Fruit fly (Drosophila melanogaster) whole organism, embryonic: ENCODE data around the gene CG31121.

Experiments
- ATbp ChIP-seq: fragments of 200-800 bp; sonication (Bioruptor generic); optimal IDR thresholded peaks from 2 replicates; lab custom pipeline; 2017; ENCODE audit warnings: missing biosample characterization, mild to moderate bottlenecking, missing genetic modification characterization, missing genetic modification reagents
- Atf-2 ChIP-seq: fragments of 200-800 bp; sonication (Bioruptor generic); optimal IDR thresholded peaks from 2 replicates; lab custom pipeline; 2016; ENCODE audit warnings: missing biosample characterization, missing genetic modification characterization
- B-H1 ChIP-seq: fragments of 200-800 bp; sonication (Bioruptor generic); IDR thresholded peaks from 3 replicates; pipeline ENCODE4 v1.3.6; 2022; ENCODE audit warnings: missing biosample characterization, missing genetic modification characterization
- Blimp-1 ChIP-seq: fragments of 200-800 bp; sonication (Bioruptor generic); optimal IDR thresholded peaks from 3 replicates; lab custom pipeline; 2018; ENCODE audit warnings: missing biosample characterization, missing genetic modification characterization, mild to moderate bottlenecking, moderate library complexity, missing genetic modification reagents
- CG10959 ChIP-seq: fragments of 200-800 bp; sonication (Bioruptor generic); IDR thresholded peaks from 2 replicates; pipeline ENCODE4 v1.3.6; 2022; ENCODE audit warnings: missing biosample characterization, missing genetic modification characterization
- CG10979 ChIP-seq: fragments of 200-800 bp; sonication (Bioruptor generic); optimal IDR thresholded peaks from 2 replicates; lab custom pipeline; 2018; ENCODE audit warnings: missing biosample characterization, mild to moderate bottlenecking, missing genetic modification characterization, moderate library complexity
- CG11456 ChIP-seq: fragments of 200-800 bp; sonication (Bioruptor generic); IDR thresholded peaks from 3 replicates; pipeline ENCODE4 v1.3.6; 2022; ENCODE audit warnings: missing biosample characterization, missing genetic modification characterization
- CG12104 ChIP-seq: fragments of 200-800 bp; sonication (Bioruptor generic); optimal IDR thresholded peaks from 3 replicates; lab custom pipeline; 2016; ENCODE audit warnings: missing biosample characterization, missing genetic modification characterization
- CG12155 ChIP-seq: fragments of 200-800 bp; sonication (Bioruptor generic); optimal IDR thresholded peaks from 3 replicates; lab custom pipeline; 2016; ENCODE audit warnings: missing biosample characterization, missing genetic modification characterization
- CG13424 ChIP-seq: fragments of 200-800 bp; sonication (Bioruptor generic); optimal IDR thresholded peaks from 2 replicates; lab custom pipeline; 2019; ENCODE audit warnings: missing biosample characterization, mild to moderate bottlenecking, missing genetic modification characterization, moderate library complexity
- CG13775 ChIP-seq: fragments of 200-800 bp; sonication (Bioruptor generic); optimal IDR thresholded peaks from 3 replicates; lab custom pipeline; 2017; ENCODE audit warnings: missing biosample characterization, mild to moderate bottlenecking, missing genetic modification characterization
- CG14667 ChIP-seq: fragments of 200-800 bp; sonication (Bioruptor generic); IDR thresholded peaks from 2 replicates; pipeline ENCODE4 v1.3.6; 2022; ENCODE audit warnings: missing biosample characterization, missing genetic modification characterization
- CG16779 ChIP-seq: fragments of 200-800 bp; sonication (Bioruptor generic); IDR thresholded peaks from 2 replicates; pipeline ENCODE4 v1.3.6; 2022; ENCODE audit warnings: missing biosample characterization, missing genetic modification characterization
- CG18262 ChIP-seq: fragments of 200-800 bp; optimal IDR thresholded peaks from 3 replicates; lab custom pipeline; 2019; ENCODE audit warnings: missing biosample characterization, mild to moderate bottlenecking, missing genetic modification characterization, moderate library complexity
- CG18476 ChIP-seq: fragments of 200-800 bp; sonication (Bioruptor generic); optimal IDR thresholded peaks from 2 replicates; lab custom pipeline; 2016; ENCODE audit warnings: missing biosample characterization, mild to moderate bottlenecking, missing genetic modification characterization
- CG18619 ChIP-seq: fragments of 200-800 bp; sonication (Bioruptor generic); optimal IDR thresholded peaks from 3 replicates; lab custom pipeline; 2017; ENCODE audit warnings: missing biosample characterization, mild to moderate bottlenecking, missing genetic modification characterization
- CG2120 ChIP-seq: fragments of 200-800 bp; sonication (Bioruptor generic); optimal IDR thresholded peaks from 3 replicates; lab custom pipeline; 2016; ENCODE audit warnings: missing biosample characterization, missing genetic modification characterization
- CG2129 ChIP-seq: fragments of 200-800 bp; sonication (Bioruptor generic); IDR thresholded peaks from 2 replicates; pipeline ENCODE4 v1.3.6; 2022; ENCODE audit warnings: missing biosample characterization, missing genetic modification characterization; ENCODE audit not compliant: partially characterized antibody
- CG32532 ChIP-seq: fragments of 200-800 bp; sonication (Bioruptor generic); IDR thresholded peaks from 2 replicates; pipeline ENCODE4 v1.3.6; 2022; ENCODE audit warnings: missing biosample characterization, missing genetic modification characterization
- CG32772 ChIP-seq: fragments of 200-800 bp; sonication (Bioruptor generic); IDR thresholded peaks from 2 replicates; pipeline ENCODE4 v1.3.6; 2022; ENCODE audit warnings: missing biosample characterization, missing genetic modification characterization
- CG34422 ChIP-seq: fragments of 200-800 bp; sonication (Bioruptor generic); IDR thresholded peaks from 3 replicates; pipeline ENCODE4 v1.3.6; 2022; ENCODE audit warnings: missing biosample characterization, missing genetic modification characterization
- CG4424 ChIP-seq: fragments of 200-800 bp; sonication (Bioruptor generic); optimal IDR thresholded peaks from 3 replicates; lab custom pipeline; 2016; ENCODE audit warnings: missing biosample characterization, missing genetic modification characterization
- CG4730 ChIP-seq: fragments of 200-800 bp; sonication (Bioruptor generic); IDR thresholded peaks from 2 replicates; pipeline ENCODE4 v1.3.6; 2022; ENCODE audit warnings: missing biosample characterization, missing genetic modification characterization
- CG8765 ChIP-seq: fragments of 200-800 bp; sonication (Bioruptor generic); IDR thresholded peaks from 2 replicates; pipeline ENCODE4 v1.3.6; 2022; ENCODE audit warnings: missing biosample characterization, missing genetic modification characterization
- Camta ChIP-seq: fragments of 200-800 bp; sonication (Bioruptor generic); optimal IDR thresholded peaks from 2 replicates; lab custom pipeline; 2016; ENCODE audit warnings: missing biosample characterization, missing genetic modification characterization
- HLH4C ChIP-seq: fragments of 200-800 bp; sonication (Bioruptor generic); IDR thresholded peaks from 3 replicates; pipeline ENCODE4 v1.3.6; 2022; ENCODE audit warnings: missing biosample characterization, missing genetic modification characterization; ENCODE audit not compliant: partially characterized antibody
- HLH54F ChIP-seq: fragments of 200-800 bp; sonication (Bioruptor generic); optimal IDR thresholded peaks from 3 replicates; lab custom pipeline; 2016; ENCODE audit warnings: missing biosample characterization, missing genetic modification characterization
- Jarid2 ChIP-seq: fragments of 200-800 bp; sonication (Bioruptor generic); optimal IDR thresholded peaks from 3 replicates; lab custom pipeline; 2017; ENCODE audit warnings: mild to moderate bottlenecking, missing biosample characterization, missing genetic modification reagents, missing genetic modification characterization
- amos ChIP-seq: fragments of 200-800 bp; sonication (Bioruptor generic); IDR thresholded peaks from 2 replicates; pipeline ENCODE4 v1.3.6; 2022; ENCODE audit warnings: missing biosample characterization, missing genetic modification characterization; ENCODE audit not compliant: partially characterized antibody
- ato ChIP-seq: fragments of 200-800 bp; sonication (Bioruptor generic); IDR thresholded peaks from 2 replicates; pipeline ENCODE4 v1.3.6; 2022; ENCODE audit warnings: missing biosample characterization, missing genetic modification characterization; ENCODE audit not compliant: partially characterized antibody
- cato ChIP-seq: fragments of 200-800 bp; sonication (Bioruptor generic); optimal IDR thresholded peaks from 2 replicates; lab custom pipeline; 2016; ENCODE audit warnings: missing biosample characterization, missing genetic modification characterization, borderline replicate concordance
- dpn ChIP-seq, 2 experiments: fragments of 200-800 bp; sonication (Bioruptor generic); optimal IDR thresholded peaks; 3 replicates each; lab custom pipeline; 2016; ENCODE audit warnings: missing biosample characterization in 2 of 2, missing genetic modification characterization in 2 of 2
- esg ChIP-seq: fragments of 200-800 bp; sonication (Bioruptor generic); conservative IDR thresholded peaks from 2 replicates; pipeline ENCODE4 v1.3.6; 2022; ENCODE audit warnings: missing biosample characterization, missing genetic modification characterization
- gem ChIP-seq: fragments of 200-800 bp; sonication (Bioruptor generic); optimal IDR thresholded peaks from 2 replicates; lab custom pipeline; 2019; ENCODE audit warnings: missing biosample characterization, mild to moderate bottlenecking, missing genetic modification characterization, moderate library complexity
- gfzf ChIP-seq: fragments of 200-800 bp; sonication (Bioruptor generic); optimal IDR thresholded peaks from 2 replicates; lab custom pipeline; 2016; ENCODE audit warnings: missing biosample characterization, mild to moderate bottlenecking, missing genetic modification characterization, moderate library complexity
- hbn ChIP-seq: fragments of 200-800 bp; sonication (Bioruptor generic); IDR thresholded peaks from 2 replicates; pipeline ENCODE4 v1.3.6; 2022; ENCODE audit warnings: missing biosample characterization, missing genetic modification characterization; ENCODE audit not compliant: partially characterized antibody
- kah ChIP-seq: fragments of 200-800 bp; sonication (Bioruptor generic); optimal IDR thresholded peaks from 2 replicates; lab custom pipeline; 2018; ENCODE audit warnings: missing biosample characterization, mild to moderate bottlenecking, missing genetic modification characterization
- pan ChIP-seq, 4 experiments: fragments of >200 bp in 3 of 4; fragments of 200-800 bp in 1 of 4; sonication (Bioruptor generic) in 1 of 4; optimal IDR thresholded peaks in 3 of 4; IDR thresholded peaks in 1 of 4; 2 replicates each; pipeline versions ENCODE4 v1.3.6 to Lab custom; 2017 to 2022; ENCODE audit warnings: missing biosample characterization in 2 of 4, missing genetic modification characterization in 2 of 4, mixed read lengths in 1 of 4
- peb ChIP-seq: fragments of 200-800 bp; sonication (Bioruptor generic); IDR thresholded peaks from 2 replicates; pipeline ENCODE4 v1.3.6; 2022; ENCODE audit warnings: missing biosample characterization, missing genetic modification characterization
- pfk ChIP-seq: fragments of 200-800 bp; sonication (Bioruptor generic); optimal IDR thresholded peaks from 2 replicates; lab custom pipeline; 2018; ENCODE audit warnings: missing biosample characterization, mild to moderate bottlenecking, missing genetic modification characterization, moderate library complexity
- phol ChIP-seq: fragments of 200-800 bp; sonication (Bioruptor generic); optimal IDR thresholded peaks from 3 replicates; lab custom pipeline; 2018; ENCODE audit warnings: missing biosample characterization, mild to moderate bottlenecking, missing genetic modification characterization, moderate library complexity
- psq ChIP-seq: fragments of 200-800 bp; sonication (Bioruptor generic); optimal IDR thresholded peaks from 2 replicates; lab custom pipeline; 2017; ENCODE audit warnings: missing biosample characterization, missing genetic modification characterization
- row ChIP-seq: fragments of 200-800 bp; sonication (Bioruptor generic); IDR thresholded peaks from 3 replicates; pipeline ENCODE4 v1.3.6; 2022; ENCODE audit warnings: missing biosample characterization, missing genetic modification characterization
- seq ChIP-seq: fragments of 200-800 bp; sonication (Bioruptor generic); IDR thresholded peaks from 2 replicates; pipeline ENCODE4 v1.3.6; 2022; ENCODE audit warnings: missing biosample characterization, missing genetic modification characterization
- so ChIP-seq: fragments of 200-800 bp; sonication (Bioruptor generic); IDR thresholded peaks from 3 replicates; pipeline ENCODE4 v1.3.6; 2022; ENCODE audit warnings: missing biosample characterization, missing genetic modification characterization
- tna ChIP-seq: fragments of 200-800 bp; sonication (Bioruptor generic); IDR thresholded peaks from 2 replicates; pipeline ENCODE4 v1.3.6; 2022; ENCODE audit warnings: missing biosample characterization, missing genetic modification characterization; ENCODE audit not compliant: partially characterized antibody
- zfh1 ChIP-seq: fragments of 200-800 bp; sonication (Bioruptor generic); IDR thresholded peaks from 3 replicates; pipeline ENCODE4 v1.3.6; 2022; ENCODE audit warnings: missing biosample characterization, missing genetic modification characterization

CG31121 gene

dm6 chr3R:24917814-24918636 is 23.6 kb upstream of the CG31121 start, which contains the start of the genes PIG-S, sud1 and CG11168 (continued):
- TF ChIP-seq zfh1 (GFP tag; lab: Robert Waterston, UW) (peak; percentile 61; the same call in 2 of the 3 replicates), CG12104 (GFP tag; lab: Kevin White, UChicago) (no peak), B-H1 (GFP tag; lab: Robert Waterston, UW) (no peak; the same call in 2 of the 3 replicates), so (0 out of 3 replicates have a peak, but pooled peaks have one; percentile 54), Blimp-1 (GFP tag; lab: Kevin White, UChicago) (no peak), kah (GFP tag; lab: Kevin White, UChicago) (peak; percentile 12), CG18476 (GFP tag; lab: Kevin White, UChicago) (peak; percentile 66), CG32772 (GFP tag; lab: Robert Waterston, UW) (peak; percentile 55), tna (peak; percentile 71; the same call in 1 of the 2 replicates), CG10959 (peak; percentile 68), ATbp (peak; percentile 28), CG4424 (GFP tag; lab: Kevin White, UChicago) (peak; percentile 53), pfk (no peak), Camta (GFP tag; lab: Kevin White, UChicago) (no peak), CG12155 (peak; percentile 48), dpn (GFP tag; optimal IDR thresholded peaks at IDR 0.05; lab: Kevin White, UChicago) (peak in 1 of 2 experiments; percentile 62), CG4730 (GFP tag; lab: Robert Waterston, UW) (peak; percentile 27; the same call in 1 of the 2 replicates), CG8765 (GFP tag; lab: Robert Waterston, UW) (no peak), CG10979 (tag; lab: Kevin White, UChicago) (peak; percentile 57), CG32532 (GFP tag; lab: Robert Waterston, UW) (peak; percentile 58), gfzf (peak; percentile 1), CG2120 (GFP tag; lab: Kevin White, UChicago) (peak; percentile 48), HLH54F (peak; percentile 7), seq (0 out of 2 replicates have a peak, but pooled peaks have one; percentile 21), cato (peak; percentile 5), esg (GFP tag; lab: Robert Waterston, UW) (peak; percentile 52; the same call in 1 of the 2 replicates), CG2129 (GFP tag; lab: Robert Waterston, UW) (peak; percentile 87), peb (GFP tag; lab: Robert Waterston, UW) (peak; percentile 38; the same call in 1 of the 2 replicates), CG13775 (peak; percentile 66), CG11456 (GFP tag; lab: Robert Waterston, UW) (peak; percentile 72), CG34422 (peak; percentile 75; the same call in 2 of the 3 replicates), Atf-2 (GFP tag; lab: Kevin White, UChicago) (no peak), Jarid2 (no peak), psq (GFP tag; lab: Kevin White, UChicago) (peak; percentile 25), ato (GFP tag; lab: Robert Waterston, UW) (0 out of 2 replicates have a peak, but pooled peaks have one; percentile 29), phol (tag; lab: Kevin White, UChicago) (peak; percentile 81), CG18619 (no peak), CG16779 (GFP tag; lab: Robert Waterston, UW) (no peak), CG13424 (peak; percentile 68), CG14667 (GFP tag; lab: Robert Waterston, UW) (peak; percentile 59), amos (GFP tag; lab: Robert Waterston, UW) (peak; percentile 82), row (GFP tag; lab: Robert Waterston, UW) (peak; percentile 96), gem (peak; percentile 82), HLH4C (GFP tag; lab: Robert Waterston, UW) (peak; percentile 89), CG18262 (tag; lab: Kevin White, UChicago) (peak; percentile 64), hbn (peak; percentile 92), pan (optimal IDR thresholded peaks at IDR 0.05; lab: Kevin White, UChicago) (no peak), pan (GFP tag; optimal IDR thresholded peaks at IDR 0.05 in 1 of 2, IDR thresholded peaks at IDR 0.05 in 1 of 2) (peak in 1 of 2 experiments; percentile 62)
